Worm (Caenorhabditis elegans): ENCODE measurements around the gene C04G6.4.

C04G6.4 gene

ce11 chrII:5093945-5094344, 10.7 kb upstream of the C04G6.4 start, which contains the start of gene C04G6.13:
Gene C04G6.13, plus strand, starts transcription at chrII:5094245.
- TF ChIP-seq ama-1 (optimal IDR thresholded peaks at IDR 0.05) (no peak), F13C5.2 (tag; optimal IDR thresholded peaks at IDR 0.05) (no peak), tra-4 (tag; optimal IDR thresholded peaks at IDR 0.05) (no peak)

- TF ChIP-seq hmbx-1 (tag; optimal IDR thresholded peaks at IDR 0.05) (no peak), ets-7 (tag; optimal IDR thresholded peaks at IDR 0.05) (no peak), aly-1 (tag; optimal IDR thresholded peaks at IDR 0.05) (no peak), pes-1 (GFP tag; IDR thresholded peaks at IDR 0.05) (no peak), B0310.2 (tag; optimal IDR thresholded peaks at IDR 0.05) (no peak), hmg-4 (GFP tag; optimal IDR thresholded peaks at IDR 0.05) (no peak), tra-4 (tag; optimal IDR thresholded peaks at IDR 0.05) (no peak), tbx-11 (GFP tag; IDR thresholded peaks at IDR 0.05) (no peak), hnd-1 (tag; optimal IDR thresholded peaks at IDR 0.05) (no peak), flt-1 (GFP tag; IDR thresholded peaks at IDR 0.05) (no peak)
Measured at ce11 chrII:5092362-5093281, 9.4 kb upstream of the C04G6.4 start, which contains the start of gene C04G6.2. Gene C04G6.2, plus strand, starts transcription at chrII:5093231.

- TF ChIP-seq tbx-11 (GFP tag; IDR thresholded peaks at IDR 0.05) (no peak), pes-1 (GFP tag; IDR thresholded peaks at IDR 0.05) (no peak), B0310.2 (tag; optimal IDR thresholded peaks at IDR 0.05) (no peak), tbx-37 (GFP tag; conservative IDR thresholded peaks at IDR 0.05) (no peak), ceh-36 (tag; optimal IDR thresholded peaks at IDR 0.05) (no peak), F13C5.2 (tag; optimal IDR thresholded peaks at IDR 0.05) (no peak), hnd-1 (tag; optimal IDR thresholded peaks at IDR 0.05) (no peak), scrt-1 (GFP tag; IDR thresholded peaks at IDR 0.05) (no peak), tra-4 (tag; optimal IDR thresholded peaks at IDR 0.05) (no peak), ceh-13 (GFP tag; optimal IDR thresholded peaks at IDR 0.05) (no peak), ama-1 (optimal IDR thresholded peaks at IDR 0.05) (no peak), aly-1 (tag; optimal IDR thresholded peaks at IDR 0.05) (no peak), ets-7 (tag; optimal IDR thresholded peaks at IDR 0.05) (no peak)
Measured at ce11 chrII:5091640-5092243, 8.5 kb upstream of the C04G6.4 start, which contains the start of gene pld-1. Gene pld-1, minus strand, starts transcription at chrII:5091690.

DNA sequence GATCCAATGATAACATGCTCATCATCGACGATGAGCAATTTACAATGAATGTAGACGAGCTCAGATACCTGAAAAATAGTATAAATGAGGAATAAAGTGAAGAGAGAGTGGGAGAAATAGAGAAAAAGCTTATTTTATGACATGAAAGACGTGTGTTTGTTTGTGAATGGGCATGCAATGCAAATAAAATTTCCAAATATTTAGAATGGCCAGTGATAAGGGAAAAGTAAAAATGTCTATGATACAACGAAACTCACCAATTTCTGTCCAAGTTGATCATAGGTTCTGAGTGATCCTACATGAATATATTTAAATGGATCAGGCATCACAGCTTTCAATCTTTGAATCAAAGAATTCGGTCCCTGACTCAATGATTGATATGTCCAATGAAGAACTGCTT, 2.9 kb upstream of the C04G6.4 start:
- TF ChIP-seq tbx-11 (GFP tag; IDR thresholded peaks at IDR 0.05): no peak
- no peak for TF ChIP-seq B0310.2 (tag; optimal IDR thresholded peaks at IDR 0.05)
- TF ChIP-seq ama-1 (optimal IDR thresholded peaks at IDR 0.05): no peak
- TF ChIP-seq tbx-37 (GFP tag; conservative IDR thresholded peaks at IDR 0.05): no peak
- no peak for TF ChIP-seq flt-1 (GFP tag; IDR thresholded peaks at IDR 0.05)
- no peak for TF ChIP-seq ets-7 (tag; optimal IDR thresholded peaks at IDR 0.05)
- TF ChIP-seq hmbx-1 (tag; optimal IDR thresholded peaks at IDR 0.05): no peak
- no peak for TF ChIP-seq scrt-1 (GFP tag; IDR thresholded peaks at IDR 0.05)
- TF ChIP-seq hmg-4 (GFP tag; optimal IDR thresholded peaks at IDR 0.05): no peak
- TF ChIP-seq F13C5.2 (tag; optimal IDR thresholded peaks at IDR 0.05): no peak
- TF ChIP-seq pes-1 (GFP tag; IDR thresholded peaks at IDR 0.05): no peak
- no peak for TF ChIP-seq aly-1 (tag; optimal IDR thresholded peaks at IDR 0.05)
- TF ChIP-seq ceh-36 (tag; optimal IDR thresholded peaks at IDR 0.05): no peak
- TF ChIP-seq tra-4 (tag; optimal IDR thresholded peaks at IDR 0.05): no peak
- no peak for TF ChIP-seq hnd-1 (tag; optimal IDR thresholded peaks at IDR 0.05)
- TF ChIP-seq ceh-13 (GFP tag; optimal IDR thresholded peaks at IDR 0.05): no peak

DNA sequence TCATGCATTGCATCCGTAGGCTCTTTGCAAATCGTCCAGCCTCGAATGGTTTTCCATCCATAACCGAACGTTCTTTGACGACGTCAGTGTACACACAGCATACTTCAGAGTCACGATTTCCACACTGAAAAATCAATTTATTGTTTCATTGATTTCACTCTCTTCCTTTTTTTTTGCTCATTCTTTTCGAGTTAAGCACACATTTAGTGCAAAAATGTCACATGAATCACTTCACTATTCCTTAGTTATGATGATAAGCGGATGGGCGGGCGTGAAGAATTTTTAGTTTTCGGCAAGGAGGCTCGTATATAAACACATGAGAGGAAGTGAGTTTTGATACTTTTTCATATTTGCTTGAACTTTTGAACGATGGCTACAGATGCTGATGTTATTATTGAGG, 2.2 kb upstream of the C04G6.4 start, which contains the start of gene txt-9:
Gene txt-9, plus strand, starts transcription at position 336 of the 400 bp plus-strand sequence.
- TF ChIP-seq hnd-1 (tag; optimal IDR thresholded peaks at IDR 0.05) (no peak), hmbx-1 (tag; optimal IDR thresholded peaks at IDR 0.05) (no peak)

- TF ChIP-seq hmbx-1 (tag; optimal IDR thresholded peaks at IDR 0.05) (no peak), sea-1 (GFP tag; conservative IDR thresholded peaks at IDR 0.05) (no peak), ets-7 (tag; optimal IDR thresholded peaks at IDR 0.05) (no peak), tra-4 (tag; optimal IDR thresholded peaks at IDR 0.05) (no peak), F13C5.2 (tag; optimal IDR thresholded peaks at IDR 0.05) (no peak), tbx-11 (GFP tag; IDR thresholded peaks at IDR 0.05) (no peak), tbx-37 (GFP tag; conservative IDR thresholded peaks at IDR 0.05) (no peak)
Measured at ce11 chrII:5084225-5084624, 984 bp upstream of the C04G6.4 start.

ce11 chrII:5081124-5081913, 1.9 kb downstream of the C04G6.4 start, which contains the start of gene dsh-2:
Gene dsh-2, minus strand, starts transcription at chrII:5081174.
- TF ChIP-seq B0310.2 (tag; optimal IDR thresholded peaks at IDR 0.05) (no peak), sea-1 (GFP tag; conservative IDR thresholded peaks at IDR 0.05) (no peak), pes-1 (GFP tag; IDR thresholded peaks at IDR 0.05) (no peak), ama-1 (optimal IDR thresholded peaks at IDR 0.05) (no peak), tra-4 (tag; optimal IDR thresholded peaks at IDR 0.05) (no peak), hmg-4 (GFP tag; optimal IDR thresholded peaks at IDR 0.05) (no peak), ceh-36 (tag; optimal IDR thresholded peaks at IDR 0.05) (no peak), aly-1 (tag; optimal IDR thresholded peaks at IDR 0.05) (no peak), tbx-11 (GFP tag; IDR thresholded peaks at IDR 0.05) (no peak), ceh-13 (GFP tag; optimal IDR thresholded peaks at IDR 0.05) (no peak), hnd-1 (tag; optimal IDR thresholded peaks at IDR 0.05) (no peak), flt-1 (GFP tag; IDR thresholded peaks at IDR 0.05) (no peak), tbx-37 (GFP tag; conservative IDR thresholded peaks at IDR 0.05) (no peak), F13C5.2 (tag; optimal IDR thresholded peaks at IDR 0.05) (no peak), ets-7 (tag; optimal IDR thresholded peaks at IDR 0.05) (no peak)

Measured in whole organism, early embryonic.